Fruit fly (Drosophila melanogaster) whole organism, adult: ENCODE results near the gene Lcp65Af.

Experiments
- CG11617 ChIP-seq: fragments of 200-800 bp; sonication (Bioruptor generic); optimal IDR thresholded peaks from 2 replicates; lab custom pipeline; 2017; ENCODE audit warnings: mild to moderate bottlenecking, missing biosample characterization, missing genetic modification reagents, missing genetic modification characterization
- CG12768 ChIP-seq: fragments of 200-800 bp; sonication (Bioruptor generic); optimal IDR thresholded peaks from 2 replicates; lab custom pipeline; 2017; ENCODE audit warnings: missing biosample characterization, missing genetic modification characterization, mild to moderate bottlenecking, moderate library complexity, missing genetic modification reagents
- CG14711 ChIP-seq: fragments of 200-800 bp; sonication (Bioruptor generic); optimal IDR thresholded peaks from 2 replicates; lab custom pipeline; 2018; ENCODE audit warnings: missing biosample characterization, mild to moderate bottlenecking, missing genetic modification characterization, moderate library complexity
- CG1620 ChIP-seq: fragments of 200-800 bp; sonication (Bioruptor generic); optimal IDR thresholded peaks from 2 replicates; lab custom pipeline; 2016; ENCODE audit warnings: missing biosample characterization, missing genetic modification characterization
- CG33017 ChIP-seq: fragments of 200-800 bp; sonication (Bioruptor generic); optimal IDR thresholded peaks from 2 replicates; lab custom pipeline; 2018; ENCODE audit warnings: missing biosample characterization, mild to moderate bottlenecking, missing genetic modification characterization, moderate library complexity
- CG5204 ChIP-seq: fragments of 200-800 bp; sonication (Bioruptor generic); optimal IDR thresholded peaks from 2 replicates; lab custom pipeline; 2016; ENCODE audit warnings: missing biosample characterization, missing genetic modification characterization
- CG7045 ChIP-seq: fragments of 200-800 bp; sonication (Bioruptor generic); optimal IDR thresholded peaks from 2 replicates; lab custom pipeline; 2017; ENCODE audit warnings: missing biosample characterization, mild to moderate bottlenecking, missing genetic modification characterization
- CG7101 ChIP-seq: fragments of 200-800 bp; sonication (Bioruptor generic); optimal IDR thresholded peaks from 2 replicates; lab custom pipeline; 2018; ENCODE audit warnings: missing biosample characterization, mild to moderate bottlenecking, missing genetic modification characterization, moderate library complexity
- Clk ChIP-seq: fragments of 200-800 bp; sonication (Bioruptor generic); optimal IDR thresholded peaks from 2 replicates; lab custom pipeline; 2017; ENCODE audit warnings: missing biosample characterization, missing genetic modification characterization
- Crg-1 ChIP-seq: fragments of 200-800 bp; sonication (Bioruptor generic); optimal IDR thresholded peaks from 2 replicates; lab custom pipeline; 2016; ENCODE audit warnings: missing biosample characterization, missing genetic modification characterization
- Hr96 ChIP-seq: fragments of 200-800 bp; sonication (Bioruptor generic); optimal IDR thresholded peaks from 2 replicates; lab custom pipeline; 2016; ENCODE audit warnings: missing biosample characterization, missing genetic modification characterization
- Mnt ChIP-seq: fragments of 200-800 bp; sonication (Bioruptor generic); optimal IDR thresholded peaks from 2 replicates; lab custom pipeline; 2016; ENCODE audit warnings: missing biosample characterization, mild to moderate bottlenecking, missing genetic modification characterization
- bab1 ChIP-seq: fragments of 200-800 bp; sonication (Bioruptor generic); optimal IDR thresholded peaks from 3 replicates; lab custom pipeline; 2019; ENCODE audit warnings: missing biosample characterization, mild to moderate bottlenecking, missing genetic modification characterization, moderate library complexity
- cic ChIP-seq: fragments of 200-800 bp; sonication (Bioruptor generic); optimal IDR thresholded peaks from 2 replicates; lab custom pipeline; 2017; ENCODE audit warnings: missing biosample characterization, mild to moderate bottlenecking, missing genetic modification characterization, moderate library complexity
- cnc ChIP-seq, 2 experiments: fragments of >200 bp; optimal IDR thresholded peaks; 2 replicates each; lab custom pipeline; 2017
- kay ChIP-seq: fragments of 200-800 bp; sonication (Bioruptor generic); peaks from one replicate; lab custom pipeline; 2016; ENCODE audit warnings: missing biosample characterization, missing genetic modification characterization, borderline replicate concordance
- ovo ChIP-seq: fragments of 200-800 bp; sonication (Bioruptor generic); optimal IDR thresholded peaks from 2 replicates; lab custom pipeline; 2016; ENCODE audit warnings: missing biosample characterization, missing genetic modification characterization
- pad ChIP-seq: fragments of 200-800 bp; sonication (Bioruptor generic); optimal IDR thresholded peaks from 3 replicates; lab custom pipeline; 2017; ENCODE audit warnings: missing biosample characterization, missing genetic modification characterization, mild to moderate bottlenecking, moderate library complexity, missing genetic modification reagents
- tj ChIP-seq: fragments of 200-800 bp; sonication (Bioruptor generic); optimal IDR thresholded peaks from 3 replicates; lab custom pipeline; 2017; ENCODE audit warnings: missing biosample characterization, mild to moderate bottlenecking, missing genetic modification characterization, moderate library complexity
- toe ChIP-seq: fragments of 200-800 bp; sonication (Bioruptor generic); optimal IDR thresholded peaks from 2 replicates; lab custom pipeline; 2016; ENCODE audit warnings: missing biosample characterization, missing genetic modification characterization

The Lcp65Af gene

dm6 chr3L:6105435-6105834, 31.2 kb downstream of the Lcp65Af start:
- no peak for TF ChIP-seq CG7101 (tag; lab: Kevin White, UChicago)
- TF ChIP-seq CG12768 (GFP tag; lab: Kevin White, UChicago): no peak
- TF ChIP-seq Crg-1 (GFP tag; lab: Kevin White, UChicago): no peak
- no peak for TF ChIP-seq Mnt (GFP tag; lab: Kevin White, UChicago)
- TF ChIP-seq Hr96 (GFP tag; lab: Kevin White, UChicago): no peak
- no peak for TF ChIP-seq CG5204 (GFP tag; lab: Kevin White, UChicago)
- no peak for TF ChIP-seq CG1620
- no peak for TF ChIP-seq CG7045 (GFP tag; lab: Kevin White, UChicago)
- TF ChIP-seq pad (GFP tag; lab: Kevin White, UChicago): no peak
- TF ChIP-seq kay (GFP tag; lab: Kevin White, UChicago): no peak
- TF ChIP-seq CG11617 (GFP tag; lab: Kevin White, UChicago): no peak
- no peak for TF ChIP-seq CG33017 (tag; lab: Kevin White, UChicago)
- no peak for TF ChIP-seq cic (GFP tag; lab: Kevin White, UChicago)
- TF ChIP-seq bab1 (GFP tag; lab: Kevin White, UChicago): no peak
- no peak for TF ChIP-seq ovo (GFP tag; lab: Kevin White, UChicago)
- TF ChIP-seq CG14711 (tag; lab: Kevin White, UChicago): no peak
- no peak for TF ChIP-seq cnc (optimal IDR thresholded peaks at IDR 0.05; lab: Kevin White, UChicago)

DNA sequence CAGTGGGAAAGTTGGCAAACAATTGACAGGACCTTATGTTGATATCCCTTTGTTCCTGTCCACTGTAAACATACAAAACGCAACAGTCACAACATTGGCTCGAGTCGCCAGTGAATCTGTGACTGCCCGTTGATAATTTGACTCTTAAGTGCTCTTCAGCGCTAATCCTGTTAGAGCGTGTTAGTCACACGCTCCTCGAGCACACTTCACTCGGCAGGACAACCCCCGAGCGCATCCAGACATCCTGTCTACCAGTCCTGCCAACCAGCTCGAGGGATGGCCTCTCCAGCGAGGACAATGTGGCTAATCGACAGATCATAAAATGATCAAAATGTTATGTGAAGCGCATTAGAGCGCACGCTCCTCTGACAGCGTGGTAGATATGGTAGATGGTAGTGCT, 32.0 kb downstream of the Lcp65Af start:
- TF ChIP-seq CG11617 (GFP tag; lab: Kevin White, UChicago): no peak
- TF ChIP-seq CG1620: no peak
- TF ChIP-seq Hr96 (GFP tag; lab: Kevin White, UChicago): no peak
- TF ChIP-seq Mnt (GFP tag; lab: Kevin White, UChicago): no peak
- TF ChIP-seq ovo (GFP tag; lab: Kevin White, UChicago): no peak

DNA sequence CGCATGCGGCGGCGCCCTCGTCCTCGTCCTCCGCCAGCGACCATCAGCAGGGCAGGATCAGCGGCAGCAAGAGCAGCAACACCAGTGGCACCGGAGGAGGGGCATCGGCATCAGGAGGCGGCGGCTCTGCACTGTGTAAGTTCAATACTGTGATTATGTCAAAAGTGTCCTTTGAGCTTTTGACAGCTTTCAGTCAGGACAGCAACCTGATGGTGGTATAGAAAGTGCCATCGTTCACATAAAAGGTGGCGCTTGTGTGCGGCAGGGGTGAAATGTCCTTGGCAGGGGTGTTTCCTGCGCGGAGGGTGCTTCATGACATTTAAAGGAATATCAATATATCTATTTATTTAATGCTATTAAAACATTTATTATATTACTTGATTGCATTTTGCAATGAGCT, 32.9 kb downstream of the Lcp65Af start:
- TF ChIP-seq CG33017 (tag; lab: Kevin White, UChicago) (no peak), kay (GFP tag; lab: Kevin White, UChicago) (no peak), CG1620 (no peak), CG12768 (GFP tag; lab: Kevin White, UChicago) (no peak), CG7101 (tag; lab: Kevin White, UChicago) (no peak), CG11617 (GFP tag; lab: Kevin White, UChicago) (no peak), Clk (no peak), cic (GFP tag; lab: Kevin White, UChicago) (no peak)

DNA sequence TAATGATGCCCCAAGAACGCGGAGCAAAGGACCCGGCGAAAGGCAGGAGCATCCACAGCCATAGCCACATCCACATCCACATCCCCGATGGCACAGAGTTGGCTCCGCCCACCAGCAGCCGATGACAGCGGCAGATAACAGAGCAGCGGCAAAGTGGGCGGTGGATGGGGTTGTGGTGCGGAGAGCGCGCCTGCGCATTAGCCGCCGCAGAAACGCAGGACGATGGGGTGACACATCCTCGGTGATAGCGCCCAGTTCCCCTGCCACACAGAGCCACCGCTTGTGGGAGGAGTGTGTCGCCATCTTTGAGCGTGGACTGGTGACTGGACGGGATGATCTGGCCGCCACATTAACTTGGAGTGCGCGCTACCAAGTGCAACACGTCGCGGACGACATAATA, 39.3 kb downstream of the Lcp65Af start, which contains the start of gene Ets65A:
Ets65A (plus strand) TSS at position 348 of the 400 bp plus-strand sequence.
- TF ChIP-seq CG33017 (tag; lab: Kevin White, UChicago) (no peak), CG11617 (GFP tag; lab: Kevin White, UChicago) (no peak), toe (GFP tag; lab: Kevin White, UChicago) (no peak), Clk (no peak), pad (GFP tag; lab: Kevin White, UChicago) (no peak), CG5204 (GFP tag; lab: Kevin White, UChicago) (no peak), CG7101 (tag; lab: Kevin White, UChicago) (no peak), Mnt (GFP tag; lab: Kevin White, UChicago) (no peak), kay (GFP tag; lab: Kevin White, UChicago) (no peak), cnc (optimal IDR thresholded peaks at IDR 0.05; lab: Kevin White, UChicago) (no peak), CG12768 (GFP tag; lab: Kevin White, UChicago) (no peak), tj (GFP tag; lab: Kevin White, UChicago) (no peak), CG7045 (GFP tag; lab: Kevin White, UChicago) (no peak), ovo (GFP tag; lab: Kevin White, UChicago) (no peak), Crg-1 (GFP tag; lab: Kevin White, UChicago) (no peak)

DNA sequence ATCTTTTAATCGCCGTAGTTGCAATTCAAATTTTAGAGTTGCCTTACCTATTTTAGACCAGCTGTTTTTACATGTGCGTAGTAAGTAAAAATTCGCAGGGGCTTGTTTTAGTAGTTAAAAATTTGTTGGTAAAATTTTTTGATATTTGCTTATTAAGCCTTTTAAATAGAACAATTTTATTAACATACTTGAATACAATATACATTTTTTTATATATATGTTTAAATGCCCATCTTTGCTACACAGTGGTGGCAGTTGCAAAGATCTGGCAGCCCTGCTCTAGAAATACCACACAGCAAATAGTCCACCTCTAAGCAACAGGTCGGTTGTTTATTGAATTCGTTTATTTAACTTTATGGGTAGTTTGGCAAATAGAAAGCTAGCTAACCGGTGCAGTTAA, 41.9 kb downstream of the Lcp65Af start, which contains the start of the genes CG10467 and loj:
CG10467 (minus strand) TSS at position 51 of the 400 bp plus-strand sequence.
loj (plus strand) TSS at position 291 of the 400 bp plus-strand sequence.
- TF ChIP-seq cic (GFP tag; lab: Kevin White, UChicago): peak; percentile 31
- TF ChIP-seq Crg-1 (GFP tag; lab: Kevin White, UChicago): peak; percentile 77
- TF ChIP-seq Clk: peak; percentile 81
- peak; percentile 62 for TF ChIP-seq Mnt (GFP tag; lab: Kevin White, UChicago)
- no peak for TF ChIP-seq kay (GFP tag; lab: Kevin White, UChicago)
- TF ChIP-seq Hr96 (GFP tag; lab: Kevin White, UChicago): peak; percentile 75
- peak; percentile 69 for TF ChIP-seq tj (GFP tag; lab: Kevin White, UChicago)
- no peak for TF ChIP-seq cnc (optimal IDR thresholded peaks at IDR 0.05; lab: Kevin White, UChicago)
- peak; percentile 88 for TF ChIP-seq CG1620
- peak; percentile 84 for TF ChIP-seq toe (GFP tag; lab: Kevin White, UChicago)
- TF ChIP-seq CG7045 (GFP tag; lab: Kevin White, UChicago): peak; percentile 93
- TF ChIP-seq CG7101 (tag; lab: Kevin White, UChicago): peak; percentile 92
- peak; percentile 88 for TF ChIP-seq CG33017 (tag; lab: Kevin White, UChicago)
- TF ChIP-seq CG5204 (GFP tag; lab: Kevin White, UChicago): peak; percentile 88
- TF ChIP-seq ovo (GFP tag; lab: Kevin White, UChicago): peak; percentile 86
- TF ChIP-seq CG11617 (GFP tag; lab: Kevin White, UChicago): peak; percentile 87
- peak; percentile 88 for TF ChIP-seq bab1 (GFP tag; lab: Kevin White, UChicago)
- TF ChIP-seq pad (GFP tag; lab: Kevin White, UChicago): peak; percentile 78
- TF ChIP-seq CG12768 (GFP tag; lab: Kevin White, UChicago): peak; percentile 91
- TF ChIP-seq CG14711 (tag; lab: Kevin White, UChicago): peak; percentile 94

DNA sequence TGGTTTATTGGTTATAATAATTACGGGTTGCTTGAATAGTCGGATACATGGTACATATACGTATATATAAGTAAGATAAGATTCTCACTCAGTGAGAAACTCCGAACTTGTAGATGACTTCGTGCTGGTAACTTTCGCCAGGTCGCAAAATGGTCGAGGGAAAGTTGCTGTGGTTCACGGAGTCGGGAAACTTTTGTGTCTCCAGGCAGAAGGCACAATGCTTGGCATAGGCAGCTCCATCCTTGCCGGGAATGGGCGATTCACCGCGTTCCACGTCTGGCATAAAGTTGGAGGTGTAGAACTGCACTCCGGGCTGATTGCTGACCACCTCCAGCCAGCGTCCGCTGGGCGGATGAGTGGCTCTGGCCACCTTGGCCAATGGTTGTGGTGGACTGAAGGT, 43.4 kb downstream of the Lcp65Af start, which contains the start of gene CG10469:
CG10469 (minus strand) TSS at position 101 of the 400 bp plus-strand sequence.
- TF ChIP-seq CG1620 (no peak), CG5204 (GFP tag; lab: Kevin White, UChicago) (no peak), kay (GFP tag; lab: Kevin White, UChicago) (no peak), Mnt (GFP tag; lab: Kevin White, UChicago) (no peak), cnc (optimal IDR thresholded peaks at IDR 0.05; lab: Kevin White, UChicago) (no peak), CG7101 (tag; lab: Kevin White, UChicago) (no peak), CG12768 (GFP tag; lab: Kevin White, UChicago) (no peak), pad (GFP tag; lab: Kevin White, UChicago) (no peak)
